Worm (Caenorhabditis elegans) whole organism, L4/young adult: ENCODE measurements around the gene C05G5.5.
A peak's percentile ranks its signal among the peaks of the same experiment; 100 is the strongest.

Experiments used
- W03F9.2 ChIP-seq: fragments of 150-350 bp; optimal IDR thresholded peaks from 2 replicates; lab custom pipeline; 2014; ENCODE audit warnings: missing biosample characterization, missing genetic modification characterization
- dao-5 ChIP-seq: sonication (generic microtip); optimal IDR thresholded peaks from 2 replicates; lab custom pipeline; 2016; ENCODE audit warnings: missing genotype, missing genetic modification characterization, moderate library complexity, missing compliant biosample characterization
- him-1 ChIP-seq: sonication (generic microtip); optimal IDR thresholded peaks from 2 replicates; lab custom pipeline; 2016; ENCODE audit warnings: missing genotype, missing genetic modification reagents, missing genetic modification characterization, missing compliant biosample characterization

C05G5.5 gene

ce11 chrX:14757641-14758220 lies 3.2 kb downstream of the C05G5.5 start:
- TF ChIP-seq W03F9.2 (tag; lab: Kevin White, UChicago) (no peak), him-1 (tag; lab: Kevin White, UChicago) (no peak), dao-5 (tag; lab: Kevin White, UChicago) (no peak)

- no peak for TF ChIP-seq him-1 (tag; lab: Kevin White, UChicago)
These were observed 4.3 kb downstream of the C05G5.5 start for ce11 chrX:14756606-14757005.

- no peak for TF ChIP-seq dao-5 (tag; lab: Kevin White, UChicago)
- TF ChIP-seq W03F9.2 (tag; lab: Kevin White, UChicago): no peak
These were observed 5.1 kb downstream of the C05G5.5 start for ce11 chrX:14755847-14756246.

- no peak for TF ChIP-seq dao-5 (tag; lab: Kevin White, UChicago)
- peak; percentile 11 for TF ChIP-seq him-1 (tag; lab: Kevin White, UChicago)
- TF ChIP-seq W03F9.2 (tag; lab: Kevin White, UChicago): peak; percentile 65
These were observed 7.3 kb downstream of the C05G5.5 start, which contains the start of gene sucl-1 for ce11 chrX:14753514-14754076. Gene sucl-1 (plus strand): TSS chrX:14754026.

- TF ChIP-seq W03F9.2 (tag; lab: Kevin White, UChicago) (no peak), him-1 (tag; lab: Kevin White, UChicago) (no peak), dao-5 (tag; lab: Kevin White, UChicago) (no peak)
These were observed 9.0 kb downstream of the C05G5.5 start, which contains the start of gene C05G5.3 for ce11 chrX:14751911-14752310. Gene C05G5.3 (minus strand): TSS chrX:14752011.

ce11 chrX:14746948-14747347 lies 14.0 kb downstream of the C05G5.5 start, which contains the start of gene C05G5.2:
Gene C05G5.2 (plus strand): TSS chrX:14747303.
- TF ChIP-seq W03F9.2 (tag; lab: Kevin White, UChicago) (peak; percentile 95), dao-5 (tag; lab: Kevin White, UChicago) (no peak), him-1 (tag; lab: Kevin White, UChicago) (peak; percentile 82)

ce11 chrX:14745218-14745617 lies 15.7 kb downstream of the C05G5.5 start:
- TF ChIP-seq W03F9.2 (tag; lab: Kevin White, UChicago): no peak
- TF ChIP-seq dao-5 (tag; lab: Kevin White, UChicago): no peak
- no peak for TF ChIP-seq him-1 (tag; lab: Kevin White, UChicago)

ce11 chrX:14744496-14744895 lies 16.4 kb downstream of the C05G5.5 start:
- TF ChIP-seq him-1 (tag; lab: Kevin White, UChicago) (no peak), dao-5 (tag; lab: Kevin White, UChicago) (no peak), W03F9.2 (tag; lab: Kevin White, UChicago) (no peak)

ce11 chrX:14743780-14744179 lies 17.1 kb downstream of the C05G5.5 start, which contains the start of gene C05G5.7:
Gene C05G5.7 (minus strand): TSS chrX:14743780.
- TF ChIP-seq him-1 (tag; lab: Kevin White, UChicago): no peak

ce11 chrX:14743210-14743609 lies 17.7 kb downstream of the C05G5.5 start:
- TF ChIP-seq him-1 (tag; lab: Kevin White, UChicago) (no peak), dao-5 (tag; lab: Kevin White, UChicago) (no peak), W03F9.2 (tag; lab: Kevin White, UChicago) (no peak)

- TF ChIP-seq dao-5 (tag; lab: Kevin White, UChicago): no peak
- TF ChIP-seq W03F9.2 (tag; lab: Kevin White, UChicago): no peak
- TF ChIP-seq him-1 (tag; lab: Kevin White, UChicago): no peak
These were observed 20.9 kb downstream of the C05G5.5 start, which contains the start of gene C05G5.1 for ce11 chrX:14740019-14740418. Gene C05G5.1 (minus strand): TSS chrX:14740119.

ce11 chrX:14739466-14739865 lies 21.5 kb downstream of the C05G5.5 start:
- no peak for TF ChIP-seq him-1 (tag; lab: Kevin White, UChicago)

ce11 chrX:14737623-14738022 lies 23.3 kb downstream of the C05G5.5 start:
- TF ChIP-seq dao-5 (tag; lab: Kevin White, UChicago) (no peak), him-1 (tag; lab: Kevin White, UChicago) (no peak), W03F9.2 (tag; lab: Kevin White, UChicago) (no peak)

ce11 chrX:14736955-14737621 lies 23.8 kb downstream of the C05G5.5 start:
- TF ChIP-seq him-1 (tag; lab: Kevin White, UChicago) (no peak), W03F9.2 (tag; lab: Kevin White, UChicago) (no peak), dao-5 (tag; lab: Kevin White, UChicago) (no peak)
